Worm (Caenorhabditis elegans) whole organism, midembryonic: Measurements from ENCODE around the gene M01H9.3.

Experiments used
- T22C8.4 ChIP-seq: fragments of 200-800 bp; sonication (Bioruptor generic); IDR thresholded peaks from 2 replicates; pipeline ENCODE4 v1.3.6; 2022; ENCODE audit warnings: missing genetic modification characterization, missing compliant biosample characterization
- flt-1 ChIP-seq: fragments of 200-800 bp; sonication (Bioruptor generic); IDR thresholded peaks from 2 replicates; pipeline ENCODE4 v1.3.6; 2022; ENCODE audit warnings: missing genetic modification characterization, missing compliant biosample characterization
- ztf-29 ChIP-seq: fragments of 200-800 bp; sonication (Bioruptor generic); IDR thresholded peaks from 2 replicates; pipeline ENCODE4 v1.3.6; 2022; ENCODE audit warnings: missing genetic modification reagents, missing genetic modification characterization, missing compliant biosample characterization

ce11 chrIV:4434441-4435084, 42.3 kb downstream of the M01H9.3 start, which contains the start of the genes R08C7.8 and R08C7.4:
- no peak for TF ChIP-seq ztf-29 (GFP tag; lab: Robert Waterston, UW)
- no peak for TF ChIP-seq flt-1 (GFP tag; lab: Robert Waterston, UW)
- TF ChIP-seq T22C8.4 = no peak
